Fruit fly (Drosophila melanogaster) whole organism, wandering third instar larva: ENCODE results near the gene Act88F.

Experiments used
- Abd-B ChIP-seq: fragments of >200 bp; optimal IDR thresholded peaks from 2 replicates; lab custom pipeline; 2017; ENCODE audit warnings: missing biosample characterization, missing genetic modification characterization
- CG32264 ChIP-seq: fragments of 200-800 bp; sonication (Bioruptor generic); optimal IDR thresholded peaks from 2 replicates; lab custom pipeline; 2016; ENCODE audit warnings: missing biosample characterization, missing genetic modification characterization
- CG9705 ChIP-seq: fragments of 200-800 bp; sonication (Bioruptor generic); optimal IDR thresholded peaks from 2 replicates; lab custom pipeline; 2018; ENCODE audit warnings: missing biosample characterization, mild to moderate bottlenecking, missing genetic modification characterization
- CrebA ChIP-seq: fragments of 200-800 bp; sonication (Bioruptor generic); optimal IDR thresholded peaks from 2 replicates; lab custom pipeline; 2016; ENCODE audit warnings: missing biosample characterization, mild to moderate bottlenecking, missing genetic modification characterization, borderline replicate concordance
- Dfd ChIP-seq: fragments of >200 bp; optimal IDR thresholded peaks from 2 replicates; lab custom pipeline; 2017; ENCODE audit warnings: missing biosample characterization, missing genetic modification characterization
- GATAd ChIP-seq: sonication (Bioruptor generic); optimal IDR thresholded peaks from 2 replicates; lab custom pipeline; 2016; ENCODE audit warnings: missing biosample characterization, missing genetic modification characterization
- HLH106 ChIP-seq: fragments of 200-800 bp; optimal IDR thresholded peaks from 3 replicates; lab custom pipeline; 2019; ENCODE audit warnings: missing biosample characterization, mild to moderate bottlenecking, missing genetic modification characterization, moderate library complexity
- Hnf4 ChIP-seq: fragments of 200-800 bp; sonication (Bioruptor generic); optimal IDR thresholded peaks from 2 replicates; lab custom pipeline; 2016; ENCODE audit warnings: missing biosample characterization, mild to moderate bottlenecking, missing genetic modification characterization
- Hr78 ChIP-seq: fragments of >200 bp; optimal IDR thresholded peaks from 2 replicates; lab custom pipeline; 2017; ENCODE audit warnings: missing biosample characterization, missing genetic modification characterization
- Hr83 ChIP-seq: fragments of 200-300 bp; sonication (Bioruptor generic); optimal IDR thresholded peaks from 2 replicates; lab custom pipeline; 2016; ENCODE audit warnings: missing biosample characterization, mild to moderate bottlenecking, missing genetic modification characterization, moderate library complexity; ENCODE audit not compliant: poor library complexity, severe bottlenecking
- Jra ChIP-seq: sonication (Bioruptor generic); optimal IDR thresholded peaks from 2 replicates; lab custom pipeline; 2016; ENCODE audit warnings: missing biosample characterization, missing genetic modification characterization
- Mio ChIP-seq: sonication (Bioruptor generic); optimal IDR thresholded peaks from 2 replicates; lab custom pipeline; 2016; ENCODE audit warnings: missing biosample characterization, missing genetic modification characterization
- Myc ChIP-seq: fragments of >200 bp; optimal IDR thresholded peaks from 2 replicates; lab custom pipeline; 2017
- N ChIP-seq: fragments of >200 bp; optimal IDR thresholded peaks from 2 replicates; lab custom pipeline; 2018; ENCODE audit warnings: missing biosample characterization, missing external identifiers, missing genetic modification characterization
- OdsH ChIP-seq: fragments of 200-800 bp; sonication (Bioruptor generic); optimal IDR thresholded peaks from 2 replicates; lab custom pipeline; 2016; ENCODE audit warnings: missing biosample characterization, mild to moderate bottlenecking, missing genetic modification characterization
- Rel ChIP-seq, 2 experiments: fragments of 200-800 bp; sonication (Bioruptor generic) in 1 of 2; optimal IDR thresholded peaks; 2 replicates in 1 of 2; 3 replicates in 1 of 2; lab custom pipeline; 2016 to 2019; ENCODE audit warnings: mild to moderate bottlenecking in 2 of 2, missing biosample characterization in 2 of 2, missing genetic modification characterization in 2 of 2, moderate library complexity in 1 of 2
- Sp1 ChIP-seq: fragments of 200-800 bp; sonication (Bioruptor generic); optimal IDR thresholded peaks from 3 replicates; lab custom pipeline; 2019; ENCODE audit warnings: missing biosample characterization, mild to moderate bottlenecking, missing genetic modification characterization, moderate library complexity
- br ChIP-seq: fragments of 200-800 bp; sonication (Bioruptor generic); optimal IDR thresholded peaks from 2 replicates; lab custom pipeline; 2016; ENCODE audit warnings: missing biosample characterization, missing genetic modification characterization
- brk ChIP-seq: fragments of 200-800 bp; sonication (Bioruptor generic); optimal IDR thresholded peaks from 2 replicates; lab custom pipeline; 2016; ENCODE audit warnings: missing biosample characterization, mild to moderate bottlenecking, missing genetic modification characterization
- dl ChIP-seq, 2 experiments: fragments of 175-275, 200-275 bp in 1 of 2; fragments of 200-275 bp in 1 of 2; sonication (Bioruptor generic); optimal IDR thresholded peaks; lab custom pipeline; 2018; ENCODE audit warnings: mild to moderate bottlenecking in 2 of 2, missing biosample characterization in 2 of 2, missing genetic modification characterization in 2 of 2, moderate library complexity in 2 of 2; ENCODE audit not compliant: partially characterized antibody in 2 of 2, insufficient read depth in 1 of 2
- dmrt93B ChIP-seq: fragments of 200-800 bp; sonication (Bioruptor generic); optimal IDR thresholded peaks from 2 replicates; lab custom pipeline; 2018; ENCODE audit warnings: missing biosample characterization, mild to moderate bottlenecking, missing genetic modification characterization
- dsf ChIP-seq: sonication (Bioruptor generic); optimal IDR thresholded peaks from 2 replicates; lab custom pipeline; 2016; ENCODE audit warnings: missing biosample characterization, missing genetic modification characterization, borderline replicate concordance
- ey ChIP-seq: fragments of 200-800 bp; sonication (Bioruptor generic); optimal IDR thresholded peaks from 2 replicates; lab custom pipeline; 2016; ENCODE audit warnings: missing biosample characterization, missing genetic modification characterization
- foxo ChIP-seq, 2 experiments: fragments of 200-800 bp; sonication (Bioruptor generic); optimal IDR thresholded peaks; 2 replicates in 1 of 2; 3 replicates in 1 of 2; lab custom pipeline; 2016 to 2017; ENCODE audit warnings: missing biosample characterization in 2 of 2, missing genetic modification characterization in 2 of 2
- fru ChIP-seq: fragments of 200-800 bp; sonication (Bioruptor generic); optimal IDR thresholded peaks from 3 replicates; lab custom pipeline; 2016; ENCODE audit warnings: missing biosample characterization, mild to moderate bottlenecking, missing genetic modification characterization
- h ChIP-seq: fragments of 200-800 bp; sonication (Bioruptor generic); optimal IDR thresholded peaks from 3 replicates; lab custom pipeline; 2016; ENCODE audit warnings: missing biosample characterization, mild to moderate bottlenecking, missing genetic modification characterization
- jim ChIP-seq: fragments of 175-275, 200-325 bp; sonication (Bioruptor generic); optimal IDR thresholded peaks from 2 replicates; lab custom pipeline; 2016; ENCODE audit warnings: missing biosample characterization, mild to moderate bottlenecking, missing genetic modification characterization
- lola ChIP-seq: fragments of >200 bp; optimal IDR thresholded peaks from 2 replicates; lab custom pipeline; 2017; ENCODE audit warnings: missing biosample characterization, missing genetic modification characterization
- pan ChIP-seq: fragments of >200 bp; optimal IDR thresholded peaks from 2 replicates; lab custom pipeline; 2017
- psq ChIP-seq: fragments of 200-800 bp; sonication (Bioruptor generic); optimal IDR thresholded peaks from 3 replicates; lab custom pipeline; 2017; ENCODE audit warnings: missing biosample characterization, mild to moderate bottlenecking, missing genetic modification characterization, moderate library complexity
- rgr ChIP-seq: fragments of 200-800 bp; sonication (Bioruptor generic); optimal IDR thresholded peaks from 3 replicates; lab custom pipeline; 2016; ENCODE audit warnings: missing biosample characterization, mild to moderate bottlenecking, missing genetic modification characterization
- sage ChIP-seq: fragments of 200-800 bp; sonication (Bioruptor generic); optimal IDR thresholded peaks from 2 replicates; lab custom pipeline; 2016; ENCODE audit warnings: missing biosample characterization, mild to moderate bottlenecking, missing genetic modification characterization
- sv ChIP-seq: fragments of 200-800 bp; sonication (Bioruptor generic); optimal IDR thresholded peaks from 3 replicates; lab custom pipeline; 2016; ENCODE audit warnings: missing biosample characterization, missing genetic modification characterization
- tai ChIP-seq: sonication (Bioruptor generic); optimal IDR thresholded peaks from 2 replicates; lab custom pipeline; 2016; ENCODE audit warnings: missing biosample characterization, missing genetic modification characterization
- usp ChIP-seq: fragments of >200 bp; optimal IDR thresholded peaks from 2 replicates; lab custom pipeline; 2017; ENCODE audit warnings: missing biosample characterization, missing genetic modification characterization
- woc ChIP-seq: sonication (Bioruptor generic); optimal IDR thresholded peaks from 2 replicates; lab custom pipeline; 2016; ENCODE audit warnings: missing biosample characterization, mild to moderate bottlenecking, missing genetic modification characterization

The Act88F gene

DNA sequence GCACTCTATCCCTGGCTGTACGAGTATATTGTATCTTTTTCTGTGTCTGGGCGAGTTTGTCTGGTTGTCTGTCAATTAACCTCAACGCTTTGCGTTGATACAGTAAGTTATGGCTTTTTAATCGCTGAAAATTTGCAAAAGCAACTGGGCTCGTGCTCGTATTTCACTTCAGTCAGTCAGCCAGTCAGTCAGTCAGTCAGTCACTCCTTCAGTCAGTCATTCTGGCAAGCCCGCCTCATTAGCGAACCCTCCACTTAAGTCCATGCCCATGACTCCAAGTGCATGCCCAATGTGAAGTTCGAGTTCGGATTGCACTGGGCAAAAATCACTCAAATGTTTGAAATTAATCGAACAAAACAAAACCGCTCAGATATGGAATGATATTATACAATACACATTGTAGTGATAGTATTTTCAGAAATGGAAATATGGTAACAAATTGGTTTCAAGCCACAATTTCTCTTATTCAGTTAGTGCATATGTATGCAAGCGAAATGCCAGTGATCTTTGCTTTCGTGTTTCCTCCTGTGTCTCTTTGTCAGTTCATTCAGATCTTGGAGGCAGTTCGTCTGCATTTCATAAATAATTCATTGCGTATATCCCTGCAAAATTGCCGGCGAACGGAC, 17.7 kb downstream of the Act88F start:
- TF ChIP-seq lola (GFP tag; lab: Kevin White, UChicago) (no peak), foxo (GFP tag; optimal IDR thresholded peaks at IDR 0.05; lab: Kevin White, UChicago) (peak in 1 of 2 experiments; percentile 55), Sp1 (GFP tag; lab: Kevin White, UChicago) (peak; percentile 0), br (GFP tag; lab: Kevin White, UChicago) (peak; percentile 62), ey (GFP tag; lab: Kevin White, UChicago) (peak; percentile 64), Hr83 (no peak), GATAd (GFP tag; lab: Kevin White, UChicago) (no peak), CrebA (GFP tag; lab: Kevin White, UChicago) (no peak), woc (GFP tag; lab: Kevin White, UChicago) (peak; percentile 32), sv (GFP tag; lab: Kevin White, UChicago) (no peak), OdsH (GFP tag; lab: Kevin White, UChicago) (peak; percentile 41), jim (GFP tag; lab: Kevin White, UChicago) (no peak), Hnf4 (GFP tag; lab: Kevin White, UChicago) (peak; percentile 23), fru (GFP tag; lab: Kevin White, UChicago) (peak; percentile 58), dmrt93B (no peak), psq (GFP tag; lab: Kevin White, UChicago) (peak; percentile 58), h (GFP tag; lab: Kevin White, UChicago) (peak; percentile 65), rgr (GFP tag; lab: Kevin White, UChicago) (peak; percentile 43), HLH106 (tag; lab: Kevin White, UChicago) (peak; percentile 46), Abd-B (GFP tag; lab: Kevin White, UChicago) (no peak), Mio (GFP tag; lab: Kevin White, UChicago) (no peak), brk (GFP tag; lab: Kevin White, UChicago) (peak; percentile 9), sage (GFP tag; lab: Kevin White, UChicago) (peak; percentile 14), usp (no peak)

DNA sequence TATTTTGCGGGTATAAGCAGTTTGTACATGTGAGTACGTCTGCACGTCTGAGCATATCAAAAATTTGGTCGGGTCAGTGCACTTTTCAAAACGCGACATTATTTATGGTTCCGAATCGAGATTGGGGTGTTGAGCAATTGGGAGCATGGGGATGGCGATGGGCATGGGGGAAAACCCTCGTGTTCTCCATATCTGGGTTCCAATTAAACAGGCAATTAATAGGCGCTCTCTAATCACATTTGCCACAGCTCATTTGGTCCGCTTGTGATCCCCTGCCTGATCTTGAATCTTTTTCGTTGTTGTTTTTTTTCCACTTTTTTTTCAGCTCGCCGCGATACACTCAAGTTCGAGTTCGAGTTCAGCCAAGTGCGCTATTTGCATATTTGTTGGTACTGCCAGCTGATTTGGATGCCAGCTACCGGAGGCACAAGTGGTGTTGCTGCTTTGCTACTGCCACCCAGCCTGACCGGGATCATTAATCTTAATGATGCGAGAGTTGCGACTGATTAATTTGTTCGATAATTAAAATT, 18.5 kb downstream of the Act88F start:
- TF ChIP-seq h (GFP tag; lab: Kevin White, UChicago) (no peak), Sp1 (GFP tag; lab: Kevin White, UChicago) (no peak), Rel (GFP tag; optimal IDR thresholded peaks at IDR 0.05; lab: Kevin White, UChicago) (no peak), Rel (tag; optimal IDR thresholded peaks at IDR 0.05; lab: Kevin White, UChicago) (peak; percentile 94), CG9705 (GFP tag; lab: Kevin White, UChicago) (no peak), jim (GFP tag; lab: Kevin White, UChicago) (no peak)

DNA sequence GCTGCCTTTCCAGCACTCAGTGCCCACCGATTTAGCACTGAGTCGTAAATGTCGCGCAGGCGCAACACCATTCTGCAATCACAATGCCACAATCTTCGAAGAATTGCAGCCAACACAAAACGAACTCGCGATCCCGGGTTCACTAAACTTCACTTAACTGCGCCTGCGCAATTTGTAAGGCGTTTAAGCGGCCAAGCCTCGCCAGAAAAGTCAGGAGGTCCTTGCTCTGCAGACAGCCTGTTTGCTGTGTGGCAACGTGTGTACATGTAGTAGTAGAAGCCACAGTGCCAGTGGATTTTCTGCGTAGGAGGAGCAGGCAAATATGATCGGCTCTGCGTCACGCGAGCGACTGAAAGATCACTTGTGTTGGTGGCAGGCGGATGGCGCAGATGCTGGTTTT, 23.4 kb downstream of the Act88F start:
- no peak for TF ChIP-seq Hr78 (GFP tag; lab: Kevin White, UChicago)
- no peak for TF ChIP-seq woc (GFP tag; lab: Kevin White, UChicago)
- TF ChIP-seq rgr (GFP tag; lab: Kevin White, UChicago) = no peak
- TF ChIP-seq CG32264 (GFP tag; lab: Kevin White, UChicago) = no peak
- no peak for TF ChIP-seq dmrt93B
- TF ChIP-seq, all 38 proteins: peak for 0

DNA sequence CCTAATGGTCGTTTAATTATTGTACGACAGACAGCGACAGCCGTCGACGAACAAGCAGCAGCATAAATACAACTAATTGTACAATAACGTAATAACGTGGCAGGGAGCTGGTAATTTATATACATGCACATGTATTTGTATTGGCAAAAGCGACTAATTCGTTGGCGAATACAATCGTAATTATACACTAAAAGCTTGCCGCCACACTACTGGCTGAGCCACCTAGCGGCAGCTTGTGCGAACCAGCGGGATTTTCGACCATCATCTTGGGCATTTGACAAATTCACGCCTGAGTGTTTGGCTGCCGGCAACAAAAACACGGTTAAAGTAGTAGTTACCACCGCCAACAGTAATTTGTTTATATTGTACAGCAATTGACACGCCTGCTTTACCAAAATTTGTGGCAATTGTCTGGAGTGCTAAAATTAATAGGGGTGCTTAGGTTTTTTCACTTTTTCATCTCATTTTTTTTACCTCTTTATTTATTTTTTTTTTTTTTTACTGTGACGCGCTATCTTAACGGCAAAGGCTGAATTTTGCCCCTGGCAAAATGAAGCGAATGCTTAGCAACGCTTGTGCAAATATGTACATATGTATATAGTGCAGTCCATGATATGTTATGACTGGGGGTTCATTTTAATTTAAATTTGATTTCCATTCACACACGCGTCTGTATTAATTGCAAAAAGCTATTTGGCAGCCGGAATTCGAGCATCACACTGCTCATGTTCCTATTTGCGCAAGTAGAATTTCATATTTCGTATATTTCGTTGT, 28.4 kb downstream of the Act88F start:
- no peak for TF ChIP-seq jim (GFP tag; lab: Kevin White, UChicago)
- TF ChIP-seq sv (GFP tag; lab: Kevin White, UChicago) = no peak
- TF ChIP-seq dsf (GFP tag; lab: Kevin White, UChicago) = no peak
- TF ChIP-seq psq (GFP tag; lab: Kevin White, UChicago) = peak; percentile 12
- peak; percentile 45 for TF ChIP-seq Hnf4 (GFP tag; lab: Kevin White, UChicago)
- TF ChIP-seq CG9705 (GFP tag; lab: Kevin White, UChicago) = no peak
- TF ChIP-seq Hr83 = peak; percentile 80
- no peak for TF ChIP-seq N (GFP tag; lab: Kevin White, UChicago)
- TF ChIP-seq br (GFP tag; lab: Kevin White, UChicago) = no peak
- no peak for TF ChIP-seq pan (lab: Kevin White, UChicago)
- TF ChIP-seq sage (GFP tag; lab: Kevin White, UChicago) = no peak
- TF ChIP-seq foxo (GFP tag; optimal IDR thresholded peaks at IDR 0.05; lab: Kevin White, UChicago) = peak in 1 of 2 experiments; percentile 17
- no peak for TF ChIP-seq CrebA (GFP tag; lab: Kevin White, UChicago)
- TF ChIP-seq rgr (GFP tag; lab: Kevin White, UChicago) = peak; percentile 47
- no peak for TF ChIP-seq Hr78 (GFP tag; lab: Kevin White, UChicago)
- no peak for TF ChIP-seq usp
- no peak for TF ChIP-seq woc (GFP tag; lab: Kevin White, UChicago)
- TF ChIP-seq Abd-B (GFP tag; lab: Kevin White, UChicago) = no peak
- peak; percentile 53 for TF ChIP-seq tai (GFP tag; lab: Kevin White, UChicago)
- no peak for TF ChIP-seq Rel (GFP tag; optimal IDR thresholded peaks at IDR 0.05; lab: Kevin White, UChicago)
- no peak for TF ChIP-seq Rel (tag; optimal IDR thresholded peaks at IDR 0.05; lab: Kevin White, UChicago)
- TF ChIP-seq brk (GFP tag; lab: Kevin White, UChicago) = no peak
- no peak for TF ChIP-seq dmrt93B
- no peak for TF ChIP-seq GATAd (GFP tag; lab: Kevin White, UChicago)
- TF ChIP-seq lola (GFP tag; lab: Kevin White, UChicago) = no peak
- TF ChIP-seq Dfd = no peak
- TF ChIP-seq OdsH (GFP tag; lab: Kevin White, UChicago) = peak; percentile 34
- no peak for TF ChIP-seq fru (GFP tag; lab: Kevin White, UChicago)
- TF ChIP-seq Myc (lab: Kevin White, UChicago) = no peak
- TF ChIP-seq Jra (GFP tag; lab: Kevin White, UChicago) = no peak
- no peak for TF ChIP-seq dl (GFP tag; optimal IDR thresholded peaks at IDR 0.05; lab: Kevin White, UChicago; ENCODE audit: insufficient read depth in 1 of 2, partially characterized antibody in 2 of 2)
- no peak for TF ChIP-seq HLH106 (tag; lab: Kevin White, UChicago)
